Fruit fly (Drosophila melanogaster) whole organism, wandering third instar larva: ENCODE results near the gene CG1074.

Source experiments
- dmrt93B ChIP-seq: fragments of 200-800 bp; sonication (Bioruptor generic); optimal IDR thresholded peaks from 2 replicates; lab custom pipeline; 2018; ENCODE audit warnings: missing biosample characterization, mild to moderate bottlenecking, missing genetic modification characterization
- h ChIP-seq: fragments of 200-800 bp; sonication (Bioruptor generic); optimal IDR thresholded peaks from 3 replicates; lab custom pipeline; 2016; ENCODE audit warnings: missing biosample characterization, mild to moderate bottlenecking, missing genetic modification characterization

dm6 chr3R:4462783-4463182 lies 29.0 kb downstream of the CG1074 start, which contains the start of gene CG31522:
- TF ChIP-seq h (GFP tag; lab: Kevin White, UChicago), result no peak
- no peak for TF ChIP-seq dmrt93B
